Worm (Caenorhabditis elegans): ENCODE results near the gene srv-14.

- TF ChIP-seq fkh-10 (GFP tag; optimal IDR thresholded peaks at IDR 0.05) (no peak), pros-1 (tag; optimal IDR thresholded peaks at IDR 0.05) (no peak), dve-1 (tag; optimal IDR thresholded peaks at IDR 0.05) (no peak), pha-4 (tag; optimal IDR thresholded peaks at IDR 0.05) (no peak), sdc-2 (tag; optimal IDR thresholded peaks at IDR 0.05) (no peak), ceh-22 (tag; optimal IDR thresholded peaks at IDR 0.05) (no peak), T23F11.4 (GFP tag; optimal IDR thresholded peaks at IDR 0.05) (no peak), K02D7.2 (tag; optimal IDR thresholded peaks at IDR 0.05) (no peak), C38D4.7 (GFP tag; optimal IDR thresholded peaks at IDR 0.05) (no peak), tbx-2 (tag; optimal IDR thresholded peaks at IDR 0.05) (no peak), lim-6 (tag; optimal IDR thresholded peaks at IDR 0.05) (no peak), ahr-1 (tag; optimal IDR thresholded peaks at IDR 0.05) (no peak), pqm-1 (tag; optimal IDR thresholded peaks at IDR 0.05) (no peak), unc-55 (GFP tag; optimal IDR thresholded peaks at IDR 0.05) (no peak)
Measured at ce11 chrIV:15894819-15895218, 786 bp upstream of the srv-14 start.

Measured in whole organism, late embryonic.